Worm (Caenorhabditis elegans) whole organism, L1 larva: ENCODE measurements around the gene mtl-2.

Experiments used
- C04F5.9 ChIP-seq: sonication (generic microtip); optimal IDR thresholded peaks from 2 replicates; lab custom pipeline; 2016; ENCODE audit warnings: missing genetic modification characterization, missing compliant biosample characterization
- aha-1 ChIP-seq: fragments of 150-350 bp; optimal IDR thresholded peaks from 2 replicates; lab custom pipeline; 2014; ENCODE audit warnings: missing biosample characterization, missing genetic modification characterization
- alr-1 ChIP-seq: fragments of 200-800 bp; sonication (Bioruptor generic); optimal IDR thresholded peaks from 2 replicates; lab custom pipeline; 2018; ENCODE audit warnings: borderline replicate concordance, mild to moderate bottlenecking, missing genetic modification characterization, missing compliant biosample characterization
- ceh-63 ChIP-seq: fragments of 200-800 bp; sonication (Bioruptor generic); optimal IDR thresholded peaks from 2 replicates; lab custom pipeline; 2018; ENCODE audit warnings: mild to moderate bottlenecking, missing genetic modification characterization, missing compliant biosample characterization
- ceh-8 ChIP-seq: fragments of 200-800 bp; sonication (Bioruptor generic); optimal IDR thresholded peaks from 2 replicates; lab custom pipeline; 2018; ENCODE audit warnings: mild to moderate bottlenecking, missing genetic modification characterization, moderate library complexity, missing compliant biosample characterization
- ceh-82 ChIP-seq, 3 experiments: fragments of 150-350 bp in 1 of 3; sonication (generic microtip) in 2 of 3; optimal IDR thresholded peaks; 2 replicates each; lab custom pipeline; 2014 to 2017; ENCODE audit warnings: missing biosample characterization in 3 of 3, missing genetic modification characterization in 3 of 3
- ceh-88 ChIP-seq: fragments of 200-800 bp; sonication (Bioruptor generic); IDR thresholded peaks from 2 replicates; pipeline ENCODE4 v1.3.6; 2022; ENCODE audit warnings: missing genetic modification characterization, missing compliant biosample characterization
- ceh-90 ChIP-seq: sonication (generic microtip); optimal IDR thresholded peaks from 2 replicates; lab custom pipeline; 2016; ENCODE audit warnings: missing genetic modification characterization, missing compliant biosample characterization
- ces-1 ChIP-seq: fragments of 150-350 bp; optimal IDR thresholded peaks from 2 replicates; lab custom pipeline; 2014; ENCODE audit warnings: missing biosample characterization, missing genetic modification reagents, missing genetic modification characterization
- dpl-1 ChIP-seq, 3 experiments: fragments of 150-350 bp in 2 of 3; sonication (generic microtip) in 1 of 3; optimal IDR thresholded peaks; 2 replicates each; lab custom pipeline; 2014 to 2017; ENCODE audit warnings: missing biosample characterization in 3 of 3, missing genetic modification characterization in 3 of 3, missing genetic modification reagents in 3 of 3
- dsc-1 ChIP-seq: sonication (generic microtip); optimal IDR thresholded peaks from 2 replicates; lab custom pipeline; 2016; ENCODE audit warnings: mild to moderate bottlenecking, missing genetic modification characterization, missing compliant biosample characterization
- efl-1 ChIP-seq, 4 experiments: fragments of 150-350 bp; optimal IDR thresholded peaks in 3 of 4; peaks in 1 of 4; 1 replicate in 1 of 4; 2 replicates in 3 of 4; lab custom pipeline; 2014; ENCODE audit warnings: missing biosample characterization in 2 of 4, missing genetic modification characterization in 2 of 4, missing genetic modification reagents in 2 of 4
- fkh-4 ChIP-seq: sonication (generic microtip); optimal IDR thresholded peaks from 2 replicates; lab custom pipeline; 2016; ENCODE audit warnings: missing compliant biosample characterization, missing genetic modification characterization, borderline replicate concordance
- fos-1 ChIP-seq: fragments of 150-350 bp; optimal IDR thresholded peaks from 2 replicates; lab custom pipeline; 2014; ENCODE audit warnings: missing biosample characterization, missing genetic modification characterization
- grh-1 ChIP-seq: fragments of 200-800 bp; sonication (Bioruptor generic); IDR thresholded peaks from 2 replicates; pipeline ENCODE4 v1.3.6; 2022; ENCODE audit warnings: missing genetic modification reagents, missing genetic modification characterization, missing compliant biosample characterization
- hlh-4 ChIP-seq: sonication (generic microtip); optimal IDR thresholded peaks from 2 replicates; lab custom pipeline; 2016; ENCODE audit warnings: mild to moderate bottlenecking, missing genetic modification characterization, missing compliant biosample characterization
- irx-1 ChIP-seq: sonication (generic microtip); optimal IDR thresholded peaks from 2 replicates; lab custom pipeline; 2016; ENCODE audit warnings: missing genetic modification characterization, missing compliant biosample characterization
- isw-1 ChIP-seq: fragments of 200-800 bp; sonication (Bioruptor generic); IDR thresholded peaks from 2 replicates; pipeline ENCODE4 v1.3.6; 2022; ENCODE audit warnings: missing genetic modification characterization, missing compliant biosample characterization
- jun-1 ChIP-seq: fragments of 150-350 bp; optimal IDR thresholded peaks from 2 replicates; lab custom pipeline; 2014; ENCODE audit warnings: missing biosample characterization, missing genetic modification reagents, missing genetic modification characterization
- lin-14 ChIP-seq: fragments of 200-800 bp; sonication (Bioruptor generic); optimal IDR thresholded peaks from 2 replicates; lab custom pipeline; 2018; ENCODE audit warnings: mild to moderate bottlenecking, missing genetic modification characterization, moderate library complexity, missing compliant biosample characterization
- lin-35 ChIP-seq, 2 experiments: fragments of 150-350 bp; optimal IDR thresholded peaks; 2 replicates each; lab custom pipeline; 2014; ENCODE audit warnings: missing biosample characterization in 2 of 2, missing genetic modification characterization in 2 of 2, missing genetic modification reagents in 2 of 2
- lsy-2 ChIP-seq, 2 experiments: fragments of 150-350 bp; optimal IDR thresholded peaks; 2 replicates each; lab custom pipeline; 2014; ENCODE audit warnings: missing biosample characterization in 2 of 2, missing genetic modification characterization in 2 of 2
- mab-9 ChIP-seq: fragments of 200-800 bp; sonication (Bioruptor generic); IDR thresholded peaks from 2 replicates; pipeline ENCODE4 v1.3.6; 2022; ENCODE audit warnings: missing genetic modification reagents, missing genetic modification characterization, missing compliant biosample characterization
- nhr-11 ChIP-seq: fragments of 150-350 bp; optimal IDR thresholded peaks from 2 replicates; lab custom pipeline; 2014; ENCODE audit warnings: missing biosample characterization, missing genetic modification characterization
- nhr-19 ChIP-seq: fragments of 200-800 bp; sonication (Bioruptor generic); conservative IDR thresholded peaks from 2 replicates; pipeline ENCODE4 v1.3.6; 2022; ENCODE audit warnings: missing genetic modification characterization, missing compliant biosample characterization
- nhr-20 ChIP-seq: sonication (generic microtip); optimal IDR thresholded peaks from 2 replicates; lab custom pipeline; 2016; ENCODE audit warnings: mild to moderate bottlenecking, missing genetic modification characterization, missing compliant biosample characterization
- nhr-237 ChIP-seq: fragments of 150-350 bp; optimal IDR thresholded peaks from 2 replicates; lab custom pipeline; 2014; ENCODE audit warnings: missing biosample characterization, missing genetic modification characterization
- nhr-71 ChIP-seq: sonication (generic microtip); optimal IDR thresholded peaks from 2 replicates; lab custom pipeline; 2016; ENCODE audit warnings: mild to moderate bottlenecking, missing genetic modification characterization, moderate library complexity, missing compliant biosample characterization
- nhr-76 ChIP-seq: sonication (generic microtip); optimal IDR thresholded peaks from 2 replicates; lab custom pipeline; 2017; ENCODE audit warnings: missing biosample characterization, missing genetic modification characterization
- nhr-84 ChIP-seq: sonication (generic microtip); optimal IDR thresholded peaks from 2 replicates; lab custom pipeline; 2017; ENCODE audit warnings: missing biosample characterization, missing genetic modification characterization
- nhr-85 ChIP-seq: sonication (generic microtip); peaks from one replicate; lab custom pipeline; 2016; ENCODE audit warnings: missing genetic modification characterization, inconsistent platforms, missing compliant biosample characterization
- pqm-1 ChIP-seq: sonication (generic microtip); optimal IDR thresholded peaks from 3 replicates; lab custom pipeline; 2017; ENCODE audit warnings: missing biosample characterization, missing genetic modification characterization
- skn-1 ChIP-seq: fragments of 150-350 bp; optimal IDR thresholded peaks from 2 replicates; lab custom pipeline; 2014; ENCODE audit warnings: missing biosample characterization, missing genetic modification characterization
- sox-4 ChIP-seq: sonication (generic microtip); optimal IDR thresholded peaks from 2 replicates; lab custom pipeline; 2016; ENCODE audit warnings: missing genetic modification characterization, missing compliant biosample characterization
- swsn-7 ChIP-seq: sonication (generic microtip); optimal IDR thresholded peaks from 2 replicates; lab custom pipeline; 2016; ENCODE audit warnings: missing genetic modification characterization, missing compliant biosample characterization
- unc-130 ChIP-seq: fragments of 150-350 bp; optimal IDR thresholded peaks from 2 replicates; lab custom pipeline; 2017; ENCODE audit warnings: missing biosample characterization, missing genetic modification characterization, inconsistent platforms
- unc-30 ChIP-seq: sonication (generic microtip); optimal IDR thresholded peaks from 2 replicates; lab custom pipeline; 2017; ENCODE audit warnings: missing biosample characterization, missing genetic modification characterization
- unc-62 ChIP-seq: fragments of 150-350 bp; optimal IDR thresholded peaks from 2 replicates; lab custom pipeline; 2014; ENCODE audit warnings: missing biosample characterization, missing genetic modification reagents, missing genetic modification characterization
- unc-86 ChIP-seq: sonication (generic microtip); optimal IDR thresholded peaks from 2 replicates; lab custom pipeline; 2016; ENCODE audit warnings: missing genetic modification characterization, missing compliant biosample characterization
- vab-15 ChIP-seq: sonication (generic microtip); optimal IDR thresholded peaks from 2 replicates; lab custom pipeline; 2017; ENCODE audit warnings: missing genotype, mild to moderate bottlenecking, missing genetic modification characterization, missing compliant biosample characterization
- xbp-1 ChIP-seq: sonication (generic microtip); optimal IDR thresholded peaks from 2 replicates; lab custom pipeline; 2016; ENCODE audit warnings: missing genetic modification characterization, missing compliant biosample characterization
- ztf-11 ChIP-seq, 2 experiments: sonication (generic microtip); optimal IDR thresholded peaks; 2 replicates each; lab custom pipeline; 2016 to 2017; ENCODE audit warnings: missing genetic modification characterization in 2 of 2, missing biosample characterization in 1 of 2, missing compliant biosample characterization in 1 of 2

The mtl-2 gene

ce11 chrV:14003587-14004156, 14.8 kb downstream of the mtl-2 start (continued):
- no peak for TF ChIP-seq unc-30 (tag; lab: Kevin White, UChicago)
- TF ChIP-seq ceh-90 (tag; lab: Kevin White, UChicago) = no peak
- TF ChIP-seq nhr-11 (tag; lab: Kevin White, UChicago) = no peak
- no peak for TF ChIP-seq alr-1 (tag; lab: Kevin White, UChicago)
- no peak for TF ChIP-seq dpl-1 (GFP tag; optimal IDR thresholded peaks at IDR 0.05; lab: Kevin White, UChicago)
- no peak for TF ChIP-seq nhr-71 (tag; lab: Kevin White, UChicago)
- TF ChIP-seq unc-62 = no peak
- TF ChIP-seq dsc-1 (tag; lab: Kevin White, UChicago) = peak; percentile 39
- no peak for TF ChIP-seq isw-1 (GFP tag; lab: Robert Waterston, UW)
- no peak for TF ChIP-seq C04F5.9 (tag; lab: Kevin White, UChicago)
- peak in 1 of 3 experiments; percentile 26 for TF ChIP-seq ceh-82 (tag; optimal IDR thresholded peaks at IDR 0.05; lab: Kevin White, UChicago)
- TF ChIP-seq lin-14 (GFP tag; lab: Kevin White, UChicago) = peak; percentile 70
- peak; percentile 22 for TF ChIP-seq nhr-19 (GFP tag; lab: Robert Waterston, UW)
- TF ChIP-seq swsn-7 (tag; lab: Kevin White, UChicago) = no peak
- TF ChIP-seq mab-9 = peak; percentile 12; the same call in 1 of the 2 replicates
- no peak for TF ChIP-seq ztf-11 (tag; optimal IDR thresholded peaks at IDR 0.05; lab: Kevin White, UChicago)
- no peak for TF ChIP-seq fkh-4 (tag; lab: Kevin White, UChicago)
- TF ChIP-seq sox-4 (tag; lab: Kevin White, UChicago) = no peak
- no peak for TF ChIP-seq nhr-85 (tag; lab: Kevin White, UChicago)
- TF ChIP-seq grh-1 (GFP tag; lab: Robert Waterston, UW) = no peak
- TF ChIP-seq hlh-4 (tag; lab: Kevin White, UChicago) = no peak
- TF ChIP-seq nhr-20 (tag; lab: Kevin White, UChicago) = no peak
- TF ChIP-seq ceh-8 = no peak
- peak in 1 of 2 experiments; percentile 36 for TF ChIP-seq lsy-2 (tag; optimal IDR thresholded peaks at IDR 0.05; lab: Kevin White, UChicago)
- TF ChIP-seq pqm-1 (tag; lab: Kevin White, UChicago) = no peak
- TF ChIP-seq nhr-84 (tag; lab: Kevin White, UChicago) = no peak
- no peak for TF ChIP-seq efl-1 (optimal IDR thresholded peaks at IDR 0.05; lab: Kevin White, UChicago)
- TF ChIP-seq efl-1 (GFP tag; optimal IDR thresholded peaks at IDR 0.05 in 1 of 2; lab: Kevin White, UChicago) = no peak
- no peak for TF ChIP-seq ceh-88
- TF ChIP-seq xbp-1 (tag; lab: Kevin White, UChicago) = no peak
- TF ChIP-seq nhr-237 (tag; lab: Kevin White, UChicago) = no peak
- TF ChIP-seq ces-1 (GFP tag; lab: Kevin White, UChicago) = no peak
- TF ChIP-seq fos-1 (tag; lab: Kevin White, UChicago) = no peak
- no peak for TF ChIP-seq lin-35 (GFP tag; optimal IDR thresholded peaks at IDR 0.05; lab: Kevin White, UChicago)
- TF ChIP-seq unc-130 (tag; lab: Kevin White, UChicago) = peak; percentile 4
- no peak for TF ChIP-seq nhr-76 (tag; lab: Kevin White, UChicago)
- no peak for TF ChIP-seq vab-15 (tag; lab: Kevin White, UChicago)
- TF ChIP-seq jun-1 (tag; lab: Kevin White, UChicago) = no peak
- no peak for TF ChIP-seq skn-1 (tag; lab: Kevin White, UChicago)
- no peak for TF ChIP-seq aha-1 (tag; lab: Kevin White, UChicago)
- TF ChIP-seq unc-86 (tag; lab: Kevin White, UChicago) = no peak
- no peak for TF ChIP-seq ceh-63 (GFP tag; lab: Kevin White, UChicago)
- no peak for TF ChIP-seq irx-1 (tag; lab: Kevin White, UChicago)
